Worm (Caenorhabditis elegans) whole organism, L3 larva: Measurements from ENCODE around the gene nhr-46.

Experiments
- R02D3.7 ChIP-seq: fragments of 150-350 bp; optimal IDR thresholded peaks from 2 replicates; lab custom pipeline; 2014; ENCODE audit warnings: missing biosample characterization, missing genetic modification characterization
- ZK546.5 ChIP-seq: sonication (generic microtip); optimal IDR thresholded peaks from 2 replicates; lab custom pipeline; 2017; ENCODE audit warnings: missing biosample characterization, missing genetic modification characterization
- aly-2 ChIP-seq: fragments of 150-350 bp; optimal IDR thresholded peaks from 2 replicates; lab custom pipeline; 2014; ENCODE audit warnings: missing biosample characterization, missing genetic modification characterization
- ama-1 ChIP-seq: fragments of 150-350 bp; optimal IDR thresholded peaks from 2 replicates; lab custom pipeline; 2018
- ceh-16 ChIP-seq: sonication (generic microtip); optimal IDR thresholded peaks from 2 replicates; lab custom pipeline; 2017; ENCODE audit warnings: missing biosample characterization, missing genetic modification characterization
- ceh-28 ChIP-seq: fragments of 150-350 bp; optimal IDR thresholded peaks from 2 replicates; lab custom pipeline; 2014; ENCODE audit warnings: missing biosample characterization, missing genetic modification reagents, missing genetic modification characterization
- ceh-82 ChIP-seq: fragments of 150-350 bp; optimal IDR thresholded peaks from 2 replicates; lab custom pipeline; 2014; ENCODE audit warnings: missing biosample characterization, missing genetic modification characterization
- ceh-9 ChIP-seq: sonication (generic microtip); optimal IDR thresholded peaks from 2 replicates; lab custom pipeline; 2018; ENCODE audit warnings: missing biosample characterization, missing genetic modification characterization
- daf-12 ChIP-seq: fragments of 150-350 bp; optimal IDR thresholded peaks from 2 replicates; lab custom pipeline; 2014; ENCODE audit warnings: missing biosample characterization, missing genetic modification reagents, missing genetic modification characterization
- egl-27 ChIP-seq: sonication (generic microtip); optimal IDR thresholded peaks from 4 replicates; lab custom pipeline; 2017; ENCODE audit warnings: missing biosample characterization, missing genetic modification reagents, missing genetic modification characterization
- egl-5 ChIP-seq: fragments of 150-350 bp; optimal IDR thresholded peaks from 2 replicates; lab custom pipeline; 2017; ENCODE audit warnings: missing biosample characterization, missing genetic modification reagents, missing genetic modification characterization, inconsistent platforms
- elt-1 ChIP-seq: fragments of 150-350 bp; optimal IDR thresholded peaks from 2 replicates; lab custom pipeline; 2014; ENCODE audit warnings: missing biosample characterization, missing genetic modification characterization
- elt-2 ChIP-seq: sonication (generic microtip); optimal IDR thresholded peaks from 2 replicates; lab custom pipeline; 2016; ENCODE audit warnings: missing genetic modification reagents, mild to moderate bottlenecking, missing genetic modification characterization, missing compliant biosample characterization
- elt-3 ChIP-seq, 3 experiments: fragments of 150-350 bp in 1 of 3; sonication (generic microtip) in 2 of 3; optimal IDR thresholded peaks; 2 replicates in 2 of 3; 4 replicates in 1 of 3; lab custom pipeline; 2014 to 2017; ENCODE audit warnings: missing biosample characterization in 3 of 3, missing genetic modification characterization in 3 of 3
- eor-1 ChIP-seq, 2 experiments: fragments of 150-350 bp; optimal IDR thresholded peaks; 2 replicates each; lab custom pipeline; 2014 to 2018; ENCODE audit warnings: missing biosample characterization in 2 of 2, missing genetic modification characterization in 2 of 2
- fkh-10 ChIP-seq: sonication (generic microtip); optimal IDR thresholded peaks from 2 replicates; lab custom pipeline; 2017; ENCODE audit warnings: missing biosample characterization, missing genetic modification reagents, missing genetic modification characterization
- fkh-2 ChIP-seq: fragments of 150-350 bp; optimal IDR thresholded peaks from 2 replicates; lab custom pipeline; 2014; ENCODE audit warnings: missing biosample characterization, missing genetic modification reagents, missing genetic modification characterization
- fos-1 ChIP-seq: fragments of 150-350 bp; optimal IDR thresholded peaks from 2 replicates; lab custom pipeline; 2014; ENCODE audit warnings: missing biosample characterization, missing genetic modification characterization
- hmg-11 ChIP-seq: sonication (generic microtip); optimal IDR thresholded peaks from 2 replicates; lab custom pipeline; 2016; ENCODE audit warnings: missing genetic modification characterization, missing compliant biosample characterization
- jun-1 ChIP-seq: fragments of 150-350 bp; optimal IDR thresholded peaks from 2 replicates; lab custom pipeline; 2014; ENCODE audit warnings: missing biosample characterization, missing genetic modification reagents, missing genetic modification characterization
- lin-15B ChIP-seq: fragments of 150-350 bp; optimal IDR thresholded peaks from 2 replicates; lab custom pipeline; 2014; ENCODE audit warnings: missing biosample characterization, missing genetic modification characterization
- lin-39 ChIP-seq: fragments of 150-350 bp; optimal IDR thresholded peaks from 2 replicates; lab custom pipeline; 2018; ENCODE audit warnings: missing biosample characterization, missing genetic modification reagents, missing genetic modification characterization
- lsy-12 ChIP-seq: sonication (generic microtip); optimal IDR thresholded peaks from 2 replicates; lab custom pipeline; 2016; ENCODE audit warnings: mild to moderate bottlenecking, missing genetic modification characterization, missing compliant biosample characterization
- mdl-1 ChIP-seq: fragments of 150-350 bp; optimal IDR thresholded peaks from 2 replicates; lab custom pipeline; 2014; ENCODE audit warnings: missing biosample characterization, missing genetic modification characterization
- mml-1 ChIP-seq: fragments of 150-350 bp; sonication (generic microtip); optimal IDR thresholded peaks from 3 replicates; lab custom pipeline; 2014; ENCODE audit warnings: missing biosample characterization, missing genetic modification characterization
- nfya-1 ChIP-seq: sonication (generic microtip); optimal IDR thresholded peaks from 2 replicates; lab custom pipeline; 2017; ENCODE audit warnings: missing genetic modification characterization, mild to moderate bottlenecking, missing compliant biosample characterization, antibody characterized with exemption, moderate library complexity; ENCODE audit not compliant: insufficient read depth
- nhr-11 ChIP-seq: fragments of 150-350 bp; optimal IDR thresholded peaks from 2 replicates; lab custom pipeline; 2014; ENCODE audit warnings: missing biosample characterization, missing genetic modification characterization
- nhr-12 ChIP-seq: fragments of 150-350 bp; optimal IDR thresholded peaks from 2 replicates; lab custom pipeline; 2014; ENCODE audit warnings: missing biosample characterization, missing genetic modification characterization
- nhr-23 ChIP-seq: fragments of 150-350 bp; optimal IDR thresholded peaks from 2 replicates; lab custom pipeline; 2014; ENCODE audit warnings: missing biosample characterization, missing genetic modification reagents, missing genetic modification characterization
- nhr-237 ChIP-seq: fragments of 150-350 bp; optimal IDR thresholded peaks from 2 replicates; lab custom pipeline; 2014; ENCODE audit warnings: missing biosample characterization, missing genetic modification characterization
- nhr-25 ChIP-seq: sonication (generic microtip); optimal IDR thresholded peaks from 2 replicates; lab custom pipeline; 2017; ENCODE audit warnings: missing biosample characterization, missing genetic modification characterization
- nhr-28 ChIP-seq: fragments of 150-350 bp; optimal IDR thresholded peaks from 2 replicates; lab custom pipeline; 2014; ENCODE audit warnings: missing biosample characterization, missing genetic modification characterization
- nhr-43 ChIP-seq: sonication (generic microtip); optimal IDR thresholded peaks from 2 replicates; lab custom pipeline; 2016; ENCODE audit warnings: mild to moderate bottlenecking, missing genetic modification characterization, missing compliant biosample characterization; ENCODE audit not compliant: poor library complexity, severe bottlenecking
- nhr-67 ChIP-seq: fragments of 150-350 bp; optimal IDR thresholded peaks from 2 replicates; lab custom pipeline; 2014; ENCODE audit warnings: missing biosample characterization, missing genetic modification characterization
- nhr-76 ChIP-seq: fragments of 150-350 bp; sonication (generic microtip); optimal IDR thresholded peaks from 5 replicates; lab custom pipeline; 2014; ENCODE audit warnings: missing biosample characterization, missing genetic modification characterization
- nhr-77 ChIP-seq: fragments of 150-350 bp; optimal IDR thresholded peaks from 2 replicates; lab custom pipeline; 2014; ENCODE audit warnings: missing biosample characterization, missing genetic modification characterization
- pha-4 ChIP-seq: fragments of 150-350 bp; optimal IDR thresholded peaks from 2 replicates; lab custom pipeline; 2014; ENCODE audit warnings: missing biosample characterization, missing genetic modification reagents, missing genetic modification characterization
- pqm-1 ChIP-seq: fragments of 150-350 bp; optimal IDR thresholded peaks from 2 replicates; lab custom pipeline; 2017; ENCODE audit warnings: missing biosample characterization, missing genetic modification characterization, inconsistent platforms
- sea-2 ChIP-seq: fragments of 150-350 bp; sonication (generic microtip); optimal IDR thresholded peaks from 4 replicates; lab custom pipeline; 2014; ENCODE audit warnings: missing biosample characterization, missing genetic modification reagents, missing genetic modification characterization
- snpc-4 ChIP-seq: fragments of 150-350 bp; optimal IDR thresholded peaks from 2 replicates; lab custom pipeline; 2014; ENCODE audit warnings: missing biosample characterization, missing genetic modification characterization
- tbx-2 ChIP-seq: sonication (generic microtip); optimal IDR thresholded peaks from 2 replicates; lab custom pipeline; 2016; ENCODE audit warnings: mild to moderate bottlenecking, missing genetic modification characterization, missing compliant biosample characterization
- unc-39 ChIP-seq: sonication (generic microtip); optimal IDR thresholded peaks from 4 replicates; lab custom pipeline; 2017; ENCODE audit warnings: missing biosample characterization, missing genetic modification characterization
- unc-62 ChIP-seq: fragments of 150-350 bp; sonication (generic microtip); optimal IDR thresholded peaks from 4 replicates; lab custom pipeline; 2014; ENCODE audit warnings: missing biosample characterization, missing genetic modification reagents, missing genetic modification characterization
- zag-1 ChIP-seq: fragments of 150-350 bp; optimal IDR thresholded peaks from 2 replicates; lab custom pipeline; 2014; ENCODE audit warnings: missing biosample characterization, missing genetic modification characterization
- ztf-11 ChIP-seq: fragments of 150-350 bp; optimal IDR thresholded peaks from 2 replicates; lab custom pipeline; 2014; ENCODE audit warnings: missing biosample characterization, missing genetic modification characterization
- ztf-4 ChIP-seq: fragments of 150-350 bp; optimal IDR thresholded peaks from 2 replicates; lab custom pipeline; 2014; ENCODE audit warnings: missing biosample characterization, missing genetic modification characterization

nhr-46 gene

DNA sequence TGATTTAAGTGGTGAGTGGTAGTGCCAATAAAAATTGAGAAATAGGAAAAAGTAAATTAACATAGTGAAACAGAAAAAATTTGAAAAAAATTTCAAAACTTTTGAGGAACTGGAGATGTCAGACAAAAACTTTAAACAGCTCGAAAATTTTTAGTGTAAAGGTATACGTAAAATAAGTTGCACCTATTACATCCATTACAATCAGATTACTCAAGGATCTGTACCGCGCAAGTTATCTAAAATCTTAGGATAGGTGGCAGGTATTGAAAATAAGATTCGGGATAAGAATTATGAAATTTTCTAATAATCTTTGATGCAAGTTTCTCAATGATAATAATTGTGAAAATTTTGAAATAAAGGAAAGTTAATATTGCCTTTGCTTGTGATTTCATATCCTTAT, 9.1 kb upstream of the nhr-46 start:
- TF ChIP-seq R02D3.7 (no peak), elt-3 (tag; optimal IDR thresholded peaks at IDR 0.05; lab: Kevin White, UChicago) (no peak), nhr-237 (tag; lab: Kevin White, UChicago) (no peak), sea-2 (no peak), ztf-4 (tag; lab: Kevin White, UChicago) (no peak), nhr-11 (tag; lab: Kevin White, UChicago) (no peak), unc-62 (no peak), ZK546.5 (tag; lab: Kevin White, UChicago) (no peak)

DNA sequence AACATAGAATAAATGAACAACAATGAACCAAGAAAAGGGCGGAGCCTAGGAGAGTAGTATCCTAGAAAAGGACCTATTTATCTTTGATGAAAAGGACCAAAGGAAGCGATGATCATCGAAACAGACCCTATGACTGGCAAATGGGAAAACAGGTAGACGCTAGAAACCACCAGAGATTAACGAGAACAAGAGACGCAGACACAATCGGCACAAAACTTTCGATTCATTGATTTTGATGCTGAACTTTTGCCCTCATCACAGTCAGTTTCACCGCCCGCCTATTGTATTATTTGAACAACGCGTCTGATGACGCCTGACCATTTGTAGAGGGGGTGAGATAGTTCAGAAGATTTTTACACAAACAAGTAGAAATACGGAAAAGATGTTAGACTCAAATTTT, 8.0 kb upstream of the nhr-46 start:
- TF ChIP-seq elt-1 (tag; lab: Kevin White, UChicago) (no peak), snpc-4 (tag; lab: Kevin White, UChicago) (no peak), ceh-28 (tag; lab: Kevin White, UChicago) (peak; percentile 44), ceh-9 (tag; lab: Kevin White, UChicago) (no peak), fkh-10 (GFP tag; lab: Kevin White, UChicago) (no peak), lsy-12 (tag; lab: Kevin White, UChicago) (no peak), hmg-11 (tag; lab: Kevin White, UChicago) (no peak), unc-39 (tag; lab: Kevin White, UChicago) (no peak), nfya-1 (peak; percentile 7), nhr-23 (peak; percentile 46), aly-2 (tag; lab: Kevin White, UChicago) (no peak), pqm-1 (tag; lab: Kevin White, UChicago) (peak; percentile 18), egl-5 (tag; lab: Kevin White, UChicago) (no peak), zag-1 (no peak), elt-3 (tag; optimal IDR thresholded peaks at IDR 0.05; lab: Kevin White, UChicago) (peak in 1 of 3 experiments; percentile 24), elt-2 (tag; lab: Kevin White, UChicago) (no peak), fos-1 (tag; lab: Kevin White, UChicago) (no peak), daf-12 (tag; lab: Kevin White, UChicago) (no peak), egl-27 (tag; lab: Kevin White, UChicago) (no peak), R02D3.7 (no peak), fkh-2 (tag; lab: Kevin White, UChicago) (no peak), nhr-43 (tag; lab: Kevin White, UChicago) (peak; percentile 51), lin-39 (tag; lab: Kevin White, UChicago) (no peak), jun-1 (no peak), nhr-25 (tag; lab: Kevin White, UChicago) (peak; percentile 71), nhr-237 (tag; lab: Kevin White, UChicago) (no peak), nhr-76 (tag; lab: Kevin White, UChicago) (no peak), nhr-67 (tag; lab: Kevin White, UChicago) (no peak), nhr-11 (tag; lab: Kevin White, UChicago) (no peak)

DNA sequence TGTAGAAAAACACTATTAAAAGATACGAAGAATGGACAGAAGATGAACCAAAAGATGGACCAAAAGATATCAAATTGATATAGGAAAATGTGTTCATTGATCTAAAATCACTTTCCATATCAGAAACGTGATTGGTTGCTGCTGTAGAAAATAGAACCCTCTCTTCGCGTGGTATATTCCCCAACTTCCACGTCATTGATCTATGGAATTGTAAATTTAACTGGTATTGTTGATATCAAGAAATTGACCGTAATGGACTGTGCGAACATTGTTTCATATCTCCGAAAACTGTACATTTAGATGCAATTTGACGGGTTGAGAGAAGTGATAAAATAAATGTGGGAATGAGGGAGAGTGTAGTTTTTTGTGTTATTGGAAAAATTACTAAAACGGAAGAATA, 6.7 kb upstream of the nhr-46 start:
- TF ChIP-seq jun-1 = peak; percentile 42
- TF ChIP-seq ceh-9 (tag; lab: Kevin White, UChicago) = no peak
- TF ChIP-seq fos-1 (tag; lab: Kevin White, UChicago) = no peak
- TF ChIP-seq egl-5 (tag; lab: Kevin White, UChicago) = no peak
- TF ChIP-seq nfya-1 = peak; percentile 41
- TF ChIP-seq snpc-4 (tag; lab: Kevin White, UChicago) = no peak
- TF ChIP-seq elt-1 (tag; lab: Kevin White, UChicago) = no peak
- no peak for TF ChIP-seq pha-4 (tag; lab: Kevin White, UChicago)
- TF ChIP-seq unc-62 = no peak
- TF ChIP-seq lsy-12 (tag; lab: Kevin White, UChicago) = no peak
- TF ChIP-seq nhr-77 (tag; lab: Kevin White, UChicago) = no peak
- TF ChIP-seq nhr-11 (tag; lab: Kevin White, UChicago) = no peak
- no peak for TF ChIP-seq lin-39 (tag; lab: Kevin White, UChicago)
- TF ChIP-seq ceh-16 = no peak
- no peak for TF ChIP-seq nhr-12 (tag; lab: Kevin White, UChicago)
- TF ChIP-seq eor-1 (tag; optimal IDR thresholded peaks at IDR 0.05; lab: Kevin White, UChicago) = no peak
- no peak for TF ChIP-seq fkh-2 (tag; lab: Kevin White, UChicago)
- no peak for TF ChIP-seq ama-1
- TF ChIP-seq mdl-1 (tag; lab: Kevin White, UChicago) = no peak
- no peak for TF ChIP-seq nhr-67 (tag; lab: Kevin White, UChicago)
- peak in 2 of 3 experiments; percentile 41 to 92 for TF ChIP-seq elt-3 (tag; optimal IDR thresholded peaks at IDR 0.05; lab: Kevin White, UChicago)
- TF ChIP-seq nhr-237 (tag; lab: Kevin White, UChicago) = no peak
- TF ChIP-seq R02D3.7 = no peak
- TF ChIP-seq ceh-82 (tag; lab: Kevin White, UChicago) = no peak
- TF ChIP-seq ztf-11 (tag; lab: Kevin White, UChicago) = no peak
- TF ChIP-seq ztf-4 (tag; lab: Kevin White, UChicago) = no peak
- no peak for TF ChIP-seq zag-1
- TF ChIP-seq mml-1 (tag; lab: Kevin White, UChicago) = no peak
- no peak for TF ChIP-seq daf-12 (tag; lab: Kevin White, UChicago)
- TF ChIP-seq nhr-43 (tag; lab: Kevin White, UChicago) = peak; percentile 94
- TF ChIP-seq hmg-11 (tag; lab: Kevin White, UChicago) = no peak
- no peak for TF ChIP-seq sea-2
- no peak for TF ChIP-seq ceh-28 (tag; lab: Kevin White, UChicago)
- TF ChIP-seq unc-39 (tag; lab: Kevin White, UChicago) = no peak
- no peak for TF ChIP-seq fkh-10 (GFP tag; lab: Kevin White, UChicago)
- TF ChIP-seq nhr-76 (tag; lab: Kevin White, UChicago) = peak; percentile 29
- TF ChIP-seq egl-27 (tag; lab: Kevin White, UChicago) = peak; percentile 39
- TF ChIP-seq tbx-2 (tag; lab: Kevin White, UChicago) = no peak
- no peak for TF ChIP-seq lin-15B (tag; lab: Kevin White, UChicago)
- no peak for TF ChIP-seq nhr-28 (tag; lab: Kevin White, UChicago)
